Fruit fly (Drosophila melanogaster) whole organism, embryonic: ENCODE measurements around the gene PIP82.

ENCODE experiments used
- Atf-2 ChIP-seq: fragments of 200-800 bp; sonication (Bioruptor generic); optimal IDR thresholded peaks from 2 replicates; lab custom pipeline; 2016; ENCODE audit warnings: missing biosample characterization, missing genetic modification characterization
- C15 ChIP-seq: fragments of 200-800 bp; sonication (Bioruptor generic); IDR thresholded peaks from 3 replicates; pipeline ENCODE4 v1.3.6; 2022; ENCODE audit warnings: missing biosample characterization, missing genetic modification characterization
- CG10654 ChIP-seq: fragments of 200-800 bp; sonication (Bioruptor generic); optimal IDR thresholded peaks from 2 replicates; lab custom pipeline; 2016; ENCODE audit warnings: missing biosample characterization, missing genetic modification characterization
- CG11093 ChIP-seq: fragments of 200-800 bp; sonication (Bioruptor generic); IDR thresholded peaks from 3 replicates; pipeline ENCODE4 v1.3.6; 2022; ENCODE audit warnings: missing biosample characterization, missing genetic modification characterization
- CG11696 ChIP-seq: fragments of 200-800 bp; sonication (Bioruptor generic); IDR thresholded peaks from 2 replicates; pipeline ENCODE4 v1.3.6; 2022; ENCODE audit warnings: missing biosample characterization, missing genetic modification characterization
- CG12236 ChIP-seq: fragments of 200-800 bp; sonication (Bioruptor generic); optimal IDR thresholded peaks from 2 replicates; lab custom pipeline; 2016; ENCODE audit warnings: missing biosample characterization, missing genetic modification characterization
- CG12391 ChIP-seq: fragments of 200-800 bp; sonication (Bioruptor generic); optimal IDR thresholded peaks from 3 replicates; lab custom pipeline; 2018; ENCODE audit warnings: missing biosample characterization, mild to moderate bottlenecking, missing genetic modification characterization, moderate library complexity
- CG13894 ChIP-seq: fragments of 200-800 bp; sonication (Bioruptor generic); optimal IDR thresholded peaks from 3 replicates; lab custom pipeline; 2018; ENCODE audit warnings: missing biosample characterization, mild to moderate bottlenecking, missing genetic modification characterization, moderate library complexity
- CG34224 ChIP-seq: fragments of 200-800 bp; sonication (Bioruptor generic); IDR thresholded peaks from 3 replicates; pipeline ENCODE4 v1.3.6; 2022; ENCODE audit warnings: missing biosample characterization, missing genetic modification characterization; ENCODE audit not compliant: partially characterized antibody
- CG4282 ChIP-seq: fragments of 200-800 bp; sonication (Bioruptor generic); optimal IDR thresholded peaks from 2 replicates; lab custom pipeline; 2016; ENCODE audit warnings: missing biosample characterization, missing genetic modification characterization
- CG43689 ChIP-seq: fragments of 200-800 bp; sonication (Bioruptor generic); IDR thresholded peaks from 2 replicates; pipeline ENCODE4 v1.3.6; 2022; ENCODE audit warnings: missing biosample characterization, missing genetic modification characterization
- CG6689 ChIP-seq: fragments of 200-800 bp; sonication (Bioruptor generic); IDR thresholded peaks from 2 replicates; pipeline ENCODE4 v1.3.6; 2022; ENCODE audit warnings: missing biosample characterization, missing genetic modification characterization
- CG7928 ChIP-seq: fragments of 200-800 bp; sonication (Bioruptor generic); optimal IDR thresholded peaks from 2 replicates; lab custom pipeline; 2017; ENCODE audit warnings: missing biosample characterization, mild to moderate bottlenecking, missing genetic modification characterization
- CG9817 ChIP-seq: fragments of 200-800 bp; sonication (Bioruptor generic); optimal IDR thresholded peaks from 2 replicates; lab custom pipeline; 2018; ENCODE audit warnings: missing biosample characterization, mild to moderate bottlenecking, missing genetic modification characterization, moderate library complexity
- CG9876 ChIP-seq: fragments of 200-800 bp; sonication (Bioruptor generic); optimal IDR thresholded peaks from 2 replicates; lab custom pipeline; 2016; ENCODE audit warnings: missing biosample characterization, missing genetic modification characterization
- Dad ChIP-seq: fragments of 200-800 bp; sonication (Bioruptor generic); optimal IDR thresholded peaks from 3 replicates; lab custom pipeline; 2016; ENCODE audit warnings: missing biosample characterization, missing genetic modification characterization
- Deaf1 ChIP-seq: fragments of 200-800 bp; optimal IDR thresholded peaks from 3 replicates; lab custom pipeline; 2019; ENCODE audit warnings: missing biosample characterization, mild to moderate bottlenecking, missing genetic modification characterization, moderate library complexity
- Dfd ChIP-seq, 2 experiments: fragments of >200 bp; optimal IDR thresholded peaks; 2 replicates each; lab custom pipeline; 2017; ENCODE audit warnings: missing biosample characterization in 2 of 2, missing genetic modification characterization in 2 of 2
- Dp ChIP-seq: fragments of 200-800 bp; sonication (Bioruptor generic); optimal IDR thresholded peaks from 2 replicates; lab custom pipeline; 2018; ENCODE audit warnings: missing biosample characterization, mild to moderate bottlenecking, missing genetic modification characterization, moderate library complexity
- E2f1 ChIP-seq: fragments of 200-800 bp; sonication (Bioruptor generic); IDR thresholded peaks from 2 replicates; pipeline ENCODE4 v1.3.6; 2022; ENCODE audit warnings: missing biosample characterization, missing genetic modification characterization
- E2f2 ChIP-seq: fragments of 200-800 bp; sonication (Bioruptor generic); IDR thresholded peaks from 2 replicates; pipeline ENCODE4 v1.3.6; 2022; ENCODE audit warnings: missing biosample characterization, missing genetic modification characterization
- ERR ChIP-seq: fragments of 200-800 bp; sonication (Bioruptor generic); optimal IDR thresholded peaks from 2 replicates; lab custom pipeline; 2016; ENCODE audit warnings: missing biosample characterization, missing genetic modification characterization
- Ets65A ChIP-seq: fragments of 200-800 bp; sonication (Bioruptor generic); peaks from one replicate; lab custom pipeline; 2016; ENCODE audit warnings: missing biosample characterization, missing genetic modification characterization
- Hmr ChIP-seq: fragments of 200-800 bp; sonication (Bioruptor generic); optimal IDR thresholded peaks from 3 replicates; lab custom pipeline; 2017; ENCODE audit warnings: mild to moderate bottlenecking, missing biosample characterization, missing genetic modification reagents, missing genetic modification characterization
- Hr78 ChIP-seq, 2 experiments: fragments of 200-800 bp in 1 of 2; fragments of >200 bp in 1 of 2; sonication (Bioruptor generic) in 1 of 2; optimal IDR thresholded peaks; 2 replicates each; lab custom pipeline; 2017 to 2019; ENCODE audit warnings: missing biosample characterization in 2 of 2, missing genetic modification characterization in 2 of 2, mild to moderate bottlenecking in 1 of 2, moderate library complexity in 1 of 2
- Hsf ChIP-seq: fragments of 200-800 bp; sonication (Bioruptor generic); optimal IDR thresholded peaks from 3 replicates; lab custom pipeline; 2016; ENCODE audit warnings: missing biosample characterization, missing genetic modification characterization
- MESR4 ChIP-seq: fragments of 200-800 bp; sonication (Bioruptor generic); optimal IDR thresholded peaks from 2 replicates; lab custom pipeline; 2018; ENCODE audit warnings: missing biosample characterization, mild to moderate bottlenecking, missing genetic modification characterization, moderate library complexity
- Med ChIP-seq: fragments of 200-800 bp; sonication (Bioruptor generic); peaks from one replicate; lab custom pipeline; 2016; ENCODE audit warnings: missing biosample characterization, missing genetic modification characterization, mild to moderate bottlenecking, inconsistent platforms, moderate library complexity
- NC2α ChIP-seq: fragments of 200-800 bp; sonication (Bioruptor generic); optimal IDR thresholded peaks from 2 replicates; lab custom pipeline; 2016; ENCODE audit warnings: missing biosample characterization, missing genetic modification characterization
- Oaz ChIP-seq: fragments of 200-800 bp; sonication (Bioruptor generic); IDR thresholded peaks from 2 replicates; pipeline ENCODE4 v1.3.6; 2022; ENCODE audit warnings: missing biosample characterization, missing genetic modification characterization
- Sin3A ChIP-seq: fragments of >200 bp; optimal IDR thresholded peaks from 2 replicates; lab custom pipeline; 2018
- Xrp1 ChIP-seq: fragments of 200-800 bp; sonication (Bioruptor generic); IDR thresholded peaks from 2 replicates; pipeline ENCODE4 v1.3.6; 2022; ENCODE audit warnings: missing biosample characterization, missing genetic modification characterization
- abd-A ChIP-seq: fragments of 200-800 bp; sonication (Bioruptor generic); optimal IDR thresholded peaks from 3 replicates; lab custom pipeline; 2019; ENCODE audit warnings: missing biosample characterization, mild to moderate bottlenecking, missing genetic modification characterization, moderate library complexity
- al ChIP-seq: fragments of 200-800 bp; sonication (Bioruptor generic); IDR thresholded peaks from 2 replicates; pipeline ENCODE4 v1.3.6; 2022; ENCODE audit warnings: missing biosample characterization, missing genetic modification characterization
- amos ChIP-seq: fragments of 200-800 bp; sonication (Bioruptor generic); IDR thresholded peaks from 2 replicates; pipeline ENCODE4 v1.3.6; 2022; ENCODE audit warnings: missing biosample characterization, missing genetic modification characterization; ENCODE audit not compliant: partially characterized antibody
- az2 ChIP-seq: fragments of 200-800 bp; sonication (Bioruptor generic); optimal IDR thresholded peaks from 3 replicates; lab custom pipeline; 2016; ENCODE audit warnings: missing biosample characterization, missing genetic modification characterization
- cg ChIP-seq: fragments of 200-800 bp; sonication (Bioruptor generic); optimal IDR thresholded peaks from 3 replicates; lab custom pipeline; 2019; ENCODE audit warnings: missing biosample characterization, mild to moderate bottlenecking, missing genetic modification characterization, moderate library complexity
- ci ChIP-seq: fragments of 200-800 bp; sonication (Bioruptor generic); IDR thresholded peaks from 3 replicates; pipeline ENCODE4 v1.3.6; 2022; ENCODE audit warnings: missing biosample characterization, missing genetic modification characterization
- corto ChIP-seq: fragments of 200-800 bp; sonication (Bioruptor generic); optimal IDR thresholded peaks from 2 replicates; lab custom pipeline; 2016; ENCODE audit warnings: missing biosample characterization, mild to moderate bottlenecking, missing genetic modification characterization, moderate library complexity
- gcm ChIP-seq: fragments of 200-800 bp; sonication (Bioruptor generic); optimal IDR thresholded peaks from 2 replicates; lab custom pipeline; 2019; ENCODE audit warnings: missing biosample characterization, mild to moderate bottlenecking, missing genetic modification characterization, moderate library complexity
- lov ChIP-seq, 2 experiments: fragments of 200-800 bp in 1 of 2; fragments of >200 bp in 1 of 2; sonication (Bioruptor generic) in 1 of 2; IDR thresholded peaks in 1 of 2; optimal IDR thresholded peaks in 1 of 2; 2 replicates in 1 of 2; 3 replicates in 1 of 2; pipeline versions ENCODE4 v1.3.6 to Lab custom; 2017 to 2022; ENCODE audit warnings: missing biosample characterization in 1 of 2, missing genetic modification characterization in 1 of 2
- prd ChIP-seq, 3 experiments: fragments of >200 bp in 2 of 3; fragments of 200-800 bp in 1 of 3; sonication (Bioruptor generic) in 1 of 3; optimal IDR thresholded peaks in 2 of 3; IDR thresholded peaks in 1 of 3; 2 replicates in 2 of 3; 3 replicates in 1 of 3; pipeline versions ENCODE4 v1.3.6 to Lab custom; 2017 to 2022; ENCODE audit warnings: missing biosample characterization in 1 of 3, missing genetic modification characterization in 1 of 3
- pzg ChIP-seq: fragments of 200-800 bp; sonication (Bioruptor generic); optimal IDR thresholded peaks from 3 replicates; lab custom pipeline; 2018; ENCODE audit warnings: missing biosample characterization, mild to moderate bottlenecking, missing genetic modification characterization, moderate library complexity
- slp2 ChIP-seq: fragments of 200-800 bp; sonication (Bioruptor generic); optimal IDR thresholded peaks from 2 replicates; lab custom pipeline; 2016; ENCODE audit warnings: missing biosample characterization, missing genetic modification characterization
- stwl ChIP-seq: fragments of 200-800 bp; sonication (Bioruptor generic); optimal IDR thresholded peaks from 3 replicates; lab custom pipeline; 2018; ENCODE audit warnings: missing biosample characterization, mild to moderate bottlenecking, missing genetic modification characterization, moderate library complexity
- unc-4 ChIP-seq: fragments of 200-800 bp; sonication (Bioruptor generic); IDR thresholded peaks from 2 replicates; pipeline ENCODE4 v1.3.6; 2022; ENCODE audit warnings: missing biosample characterization, missing genetic modification characterization; ENCODE audit not compliant: partially characterized antibody
- zfh1 ChIP-seq: fragments of 200-800 bp; sonication (Bioruptor generic); IDR thresholded peaks from 3 replicates; pipeline ENCODE4 v1.3.6; 2022; ENCODE audit warnings: missing biosample characterization, missing genetic modification characterization

PIP82 gene

DNA sequence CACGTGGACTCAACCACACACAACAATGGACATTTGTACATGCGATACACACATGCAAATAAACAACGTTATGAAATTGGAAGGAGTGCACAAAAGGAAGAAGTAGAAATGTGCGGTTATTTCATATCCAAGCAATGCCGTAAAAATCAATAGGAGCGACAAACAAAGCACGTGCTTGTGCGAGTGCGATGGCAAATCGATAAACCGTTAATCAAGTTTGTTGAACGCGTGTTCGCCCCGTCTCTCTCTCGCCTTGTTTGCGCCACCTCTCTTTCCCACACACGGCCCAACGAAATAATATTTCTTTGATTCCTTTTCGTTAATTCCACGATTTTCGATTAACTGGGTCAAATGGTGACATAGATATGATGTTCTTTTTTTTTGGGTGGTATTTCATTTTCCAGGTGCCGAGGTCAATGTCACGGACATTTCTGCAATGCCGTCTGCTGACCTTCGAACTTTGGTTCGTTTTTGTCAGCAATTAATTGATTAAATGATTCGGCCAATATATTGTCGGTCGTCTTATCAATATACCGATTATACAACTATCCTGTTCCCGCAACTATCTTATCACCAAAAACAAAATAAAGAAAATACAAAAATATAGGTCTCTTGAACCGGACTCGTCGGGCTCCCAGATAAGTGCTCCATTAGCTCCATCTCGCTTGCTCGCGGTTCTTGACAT is 39.1 kb downstream of the PIP82 start (continued):
- TF ChIP-seq corto (GFP tag; lab: Kevin White, UChicago) (no peak), Hr78 (GFP tag; optimal IDR thresholded peaks at IDR 0.05; lab: Kevin White, UChicago) (peak in 1 of 2 experiments; percentile 80), Med (GFP tag; lab: Kevin White, UChicago) (peak; percentile 33), CG12391 (tag; lab: Kevin White, UChicago) (no peak), az2 (no peak), NC2α (GFP tag; lab: Kevin White, UChicago) (no peak)

DNA sequence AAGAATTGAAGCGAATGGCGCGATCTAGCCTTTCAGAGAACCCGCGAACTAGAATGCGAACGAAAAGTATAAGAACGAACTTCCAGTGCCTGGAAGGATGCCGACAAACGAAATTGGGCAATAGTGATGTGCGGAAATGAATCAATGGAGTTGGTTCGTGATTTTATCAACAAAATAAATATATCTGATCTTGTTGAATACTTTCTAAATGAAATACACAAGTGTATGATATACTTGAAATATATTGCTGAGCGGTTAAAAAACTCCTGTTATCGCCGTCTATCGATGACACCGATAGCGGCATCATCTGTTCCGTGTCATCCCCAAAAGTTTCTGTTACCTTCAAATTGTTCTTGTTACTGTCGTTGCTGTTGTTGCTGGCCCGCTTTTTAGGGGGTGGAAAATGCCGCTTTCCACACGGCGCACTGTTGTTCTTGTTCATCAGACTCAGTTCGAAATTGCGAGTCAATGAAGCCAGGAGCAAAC is 40.0 kb downstream of the PIP82 start, which contains the start of gene otu:
TSS of gene otu (minus strand) at position 51 of the 486 bp plus-strand sequence.
- no peak for TF ChIP-seq zfh1 (GFP tag; lab: Robert Waterston, UW)
- no peak for TF ChIP-seq CG10654
- no peak for TF ChIP-seq slp2
- TF ChIP-seq unc-4 (GFP tag; lab: Robert Waterston, UW) = peak; percentile 39
- no peak for TF ChIP-seq CG43689 (GFP tag; lab: Robert Waterston, UW)
- no peak for TF ChIP-seq Oaz (GFP tag; lab: Robert Waterston, UW)
- peak; percentile 65 for TF ChIP-seq stwl (tag; lab: Kevin White, UChicago)
- TF ChIP-seq gcm (GFP tag; lab: Kevin White, UChicago) = no peak
- no peak for TF ChIP-seq CG9817 (tag; lab: Kevin White, UChicago)
- TF ChIP-seq ERR (GFP tag; lab: Kevin White, UChicago) = no peak
- no peak for TF ChIP-seq MESR4 (GFP tag; lab: Kevin White, UChicago)
- TF ChIP-seq Dp (GFP tag; lab: Kevin White, UChicago) = peak; percentile 45
- no peak for TF ChIP-seq ci (GFP tag; lab: Robert Waterston, UW)
- no peak for TF ChIP-seq CG12236 (GFP tag; lab: Kevin White, UChicago)
- no peak for TF ChIP-seq CG11093
- no peak for TF ChIP-seq Sin3A (lab: Kevin White, UChicago)
- TF ChIP-seq CG11696 (GFP tag; lab: Robert Waterston, UW) = no peak
- no peak for TF ChIP-seq Deaf1 (tag; lab: Kevin White, UChicago)
- TF ChIP-seq E2f1 (GFP tag; lab: Robert Waterston, UW) = no peak
- no peak for TF ChIP-seq Xrp1 (GFP tag; lab: Robert Waterston, UW)
- no peak for TF ChIP-seq Hsf (GFP tag; lab: Kevin White, UChicago)
- no peak for TF ChIP-seq Dfd (GFP tag; optimal IDR thresholded peaks at IDR 0.05; lab: Kevin White, UChicago)
- TF ChIP-seq al (GFP tag; lab: Robert Waterston, UW) = no peak
- TF ChIP-seq CG4282 (GFP tag; lab: Kevin White, UChicago) = no peak
- TF ChIP-seq Ets65A (GFP tag; lab: Kevin White, UChicago) = peak; percentile 65
- TF ChIP-seq lov (optimal IDR thresholded peaks at IDR 0.05; lab: Kevin White, UChicago) = no peak
- no peak for TF ChIP-seq lov (GFP tag; IDR thresholded peaks at IDR 0.05; lab: Robert Waterston, UW)
- TF ChIP-seq CG6689 (GFP tag; lab: Robert Waterston, UW) = no peak
- TF ChIP-seq E2f2 = peak; percentile 46; the same call in 1 of the 2 replicates
- 0 out of 3 replicates have a peak, but pooled peaks have one; percentile 21 for TF ChIP-seq CG34224 (GFP tag; lab: Robert Waterston, UW)
- no peak for TF ChIP-seq CG13894 (tag; lab: Kevin White, UChicago)
- no peak for TF ChIP-seq prd (optimal IDR thresholded peaks at IDR 0.05; lab: Kevin White, UChicago)
- no peak for TF ChIP-seq prd (GFP tag; IDR thresholded peaks at IDR 0.05; lab: Robert Waterston, UW)
- no peak for TF ChIP-seq Atf-2
- TF ChIP-seq CG7928 (GFP tag; lab: Kevin White, UChicago) = no peak
- no peak for TF ChIP-seq cg
- TF ChIP-seq pzg (GFP tag; lab: Kevin White, UChicago) = peak; percentile 24
- no peak for TF ChIP-seq Hr78 (GFP tag; optimal IDR thresholded peaks at IDR 0.05; lab: Kevin White, UChicago)
- TF ChIP-seq amos (GFP tag; lab: Robert Waterston, UW) = peak; percentile 21; the same call in 1 of the 2 replicates
- no peak for TF ChIP-seq Dad (GFP tag; lab: Kevin White, UChicago)
- no peak for TF ChIP-seq C15 (GFP tag; lab: Robert Waterston, UW)
- no peak for TF ChIP-seq Hmr (GFP tag; lab: Kevin White, UChicago)
- no peak for TF ChIP-seq abd-A
- TF ChIP-seq CG9876 (GFP tag; lab: Kevin White, UChicago) = no peak
